Worm (Caenorhabditis elegans) whole organism, L2 larva: ENCODE data around the gene K10B3.5.

Source experiments
- F13H6.1 ChIP-seq: sonication (generic microtip); optimal IDR thresholded peaks from 2 replicates; lab custom pipeline; 2016; ENCODE audit warnings: missing genetic modification characterization, missing compliant biosample characterization
- ZK546.5 ChIP-seq: sonication (generic microtip); optimal IDR thresholded peaks from 2 replicates; lab custom pipeline; 2017; ENCODE audit warnings: missing biosample characterization, missing genetic modification characterization
- ceh-82 ChIP-seq: fragments of 150-350 bp; optimal IDR thresholded peaks from 2 replicates; lab custom pipeline; 2014; ENCODE audit warnings: missing biosample characterization, missing genetic modification characterization
- fos-1 ChIP-seq: fragments of 150-350 bp; optimal IDR thresholded peaks from 2 replicates; lab custom pipeline; 2014; ENCODE audit warnings: missing biosample characterization, missing genetic modification characterization
- lin-13 ChIP-seq: fragments of 150-350 bp; optimal IDR thresholded peaks from 2 replicates; lab custom pipeline; 2014; ENCODE audit warnings: missing biosample characterization, missing genetic modification reagents, missing genetic modification characterization
- nhr-12 ChIP-seq: fragments of 150-350 bp; optimal IDR thresholded peaks from 2 replicates; lab custom pipeline; 2014; ENCODE audit warnings: missing biosample characterization, missing genetic modification characterization
- nhr-129 ChIP-seq: fragments of 150-350 bp; optimal IDR thresholded peaks from 2 replicates; lab custom pipeline; 2014; ENCODE audit warnings: missing biosample characterization, missing genetic modification characterization
- nhr-237 ChIP-seq: fragments of 150-350 bp; optimal IDR thresholded peaks from 2 replicates; lab custom pipeline; 2014; ENCODE audit warnings: missing biosample characterization, missing genetic modification characterization
- skn-1 ChIP-seq: sonication (generic microtip); optimal IDR thresholded peaks from 2 replicates; lab custom pipeline; 2017; ENCODE audit warnings: missing biosample characterization, missing genetic modification characterization

DNA sequence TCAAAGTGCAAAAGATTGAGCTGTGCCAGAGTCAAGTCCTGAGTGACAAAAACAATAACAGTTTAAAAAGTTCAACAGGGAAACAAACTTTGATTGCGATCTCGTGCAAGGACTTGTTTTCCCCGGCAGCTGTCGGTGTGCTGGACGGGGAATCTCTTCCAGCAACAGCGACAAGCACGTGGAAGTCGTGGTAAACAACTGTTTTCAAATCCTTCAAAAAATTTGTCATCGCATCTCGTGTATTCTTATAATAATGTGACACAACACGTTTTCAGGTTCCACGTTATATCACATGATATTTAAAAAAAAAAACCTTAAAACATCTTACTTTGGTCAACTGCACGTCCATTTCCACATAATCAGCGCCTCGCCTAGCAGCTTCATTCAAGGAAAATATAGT, 2.3 kb upstream of the K10B3.5 start:
- TF ChIP-seq skn-1 (no peak), ceh-82 (tag; lab: Kevin White, UChicago) (no peak), nhr-12 (no peak), fos-1 (tag; lab: Kevin White, UChicago) (no peak), nhr-237 (tag; lab: Kevin White, UChicago) (no peak), lin-13 (no peak), F13H6.1 (tag; lab: Kevin White, UChicago) (peak; percentile 36), ZK546.5 (tag; lab: Kevin White, UChicago) (no peak), nhr-129 (tag; lab: Kevin White, UChicago) (peak; percentile 41)
